Worm (Caenorhabditis elegans) whole organism, L1 larva: Measurements from ENCODE around the gene C55A1.4.

Experiments used
- C34B4.2 ChIP-seq: sonication (generic microtip); optimal IDR thresholded peaks from 2 replicates; lab custom pipeline; 2017; ENCODE audit warnings: mild to moderate bottlenecking, missing genetic modification characterization, missing compliant biosample characterization
- aly-2 ChIP-seq: fragments of 150-350 bp; optimal IDR thresholded peaks from 2 replicates; lab custom pipeline; 2014; ENCODE audit warnings: missing biosample characterization, missing genetic modification characterization
- blmp-1 ChIP-seq: fragments of 150-350 bp; optimal IDR thresholded peaks from 2 replicates; lab custom pipeline; 2014; ENCODE audit warnings: missing biosample characterization, missing genetic modification characterization
- dsc-1 ChIP-seq: sonication (generic microtip); optimal IDR thresholded peaks from 2 replicates; lab custom pipeline; 2016; ENCODE audit warnings: mild to moderate bottlenecking, missing genetic modification characterization, missing compliant biosample characterization
- hlh-17 ChIP-seq: fragments of 200-800 bp; sonication (Bioruptor generic); optimal IDR thresholded peaks from 2 replicates; lab custom pipeline; 2018; ENCODE audit warnings: missing genetic modification characterization, mild to moderate bottlenecking, missing compliant biosample characterization, moderate library complexity, borderline replicate concordance
- hpl-2 ChIP-seq: fragments of 150-350 bp; optimal IDR thresholded peaks from 2 replicates; lab custom pipeline; 2014; ENCODE audit warnings: missing biosample characterization, missing genetic modification reagents, missing genetic modification characterization
- isw-1 ChIP-seq: fragments of 200-800 bp; sonication (Bioruptor generic); IDR thresholded peaks from 2 replicates; pipeline ENCODE4 v1.3.6; 2022; ENCODE audit warnings: missing genetic modification characterization, missing compliant biosample characterization
- lin-13 ChIP-seq: fragments of 150-350 bp; optimal IDR thresholded peaks from 2 replicates; lab custom pipeline; 2014; ENCODE audit warnings: missing biosample characterization, missing genetic modification reagents, missing genetic modification characterization
- nhr-71 ChIP-seq: sonication (generic microtip); optimal IDR thresholded peaks from 2 replicates; lab custom pipeline; 2016; ENCODE audit warnings: mild to moderate bottlenecking, missing genetic modification characterization, moderate library complexity, missing compliant biosample characterization
- pqm-1 ChIP-seq: sonication (generic microtip); optimal IDR thresholded peaks from 3 replicates; lab custom pipeline; 2017; ENCODE audit warnings: missing biosample characterization, missing genetic modification characterization
- zag-1 ChIP-seq: fragments of 150-350 bp; optimal IDR thresholded peaks from 2 replicates; lab custom pipeline; 2014; ENCODE audit warnings: missing biosample characterization, missing genetic modification characterization
- ztf-11 ChIP-seq, 2 experiments: sonication (generic microtip); optimal IDR thresholded peaks; 2 replicates each; lab custom pipeline; 2016 to 2017; ENCODE audit warnings: missing genetic modification characterization in 2 of 2, missing biosample characterization in 1 of 2, missing compliant biosample characterization in 1 of 2
- ztf-4 ChIP-seq: fragments of 150-350 bp; optimal IDR thresholded peaks from 2 replicates; lab custom pipeline; 2014; ENCODE audit warnings: missing biosample characterization, missing genetic modification characterization

DNA sequence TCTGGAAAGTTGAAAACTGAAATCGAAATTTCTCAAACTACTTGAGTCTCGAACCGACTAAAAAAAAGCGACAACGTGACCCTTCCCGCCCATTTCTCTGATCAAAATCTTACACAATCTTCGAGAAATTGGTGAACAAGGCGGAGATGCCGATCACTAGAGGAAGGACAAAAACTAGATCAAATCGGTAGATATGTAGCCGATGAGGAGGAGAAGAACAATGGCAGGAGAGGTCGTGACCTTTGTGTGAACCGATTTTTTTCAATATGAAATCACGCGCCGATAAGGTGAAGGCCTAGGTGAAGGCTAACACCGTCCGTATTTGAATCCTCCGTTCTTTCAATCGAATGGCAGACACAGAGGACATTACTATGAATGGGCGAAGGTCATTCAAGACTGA lies 17.9 kb upstream of the C55A1.4 start:
- TF ChIP-seq isw-1 (GFP tag; lab: Robert Waterston, UW) (no peak), nhr-71 (tag; lab: Kevin White, UChicago) (peak; percentile 26), C34B4.2 (no peak), ztf-11 (tag; optimal IDR thresholded peaks at IDR 0.05; lab: Kevin White, UChicago) (no peak), pqm-1 (tag; lab: Kevin White, UChicago) (no peak), zag-1 (tag; lab: Kevin White, UChicago) (no peak), ztf-4 (tag; lab: Kevin White, UChicago) (no peak), hlh-17 (GFP tag; lab: Kevin White, UChicago) (no peak), aly-2 (no peak), hpl-2 (no peak), lin-13 (GFP tag; lab: Kevin White, UChicago) (peak; percentile 30), blmp-1 (tag; lab: Kevin White, UChicago) (peak; percentile 67), dsc-1 (tag; lab: Kevin White, UChicago) (no peak)
